Worm (Caenorhabditis elegans) whole organism, L1 larva: ENCODE results near the gene his-40.

ENCODE experiments used
- ces-1 ChIP-seq: fragments of 150-350 bp; optimal IDR thresholded peaks from 2 replicates; lab custom pipeline; 2014; ENCODE audit warnings: missing biosample characterization, missing genetic modification reagents, missing genetic modification characterization
- elt-2 ChIP-seq: sonication (generic microtip); optimal IDR thresholded peaks from 2 replicates; lab custom pipeline; 2016; ENCODE audit warnings: missing genetic modification characterization, mild to moderate bottlenecking, inconsistent platforms, missing compliant biosample characterization, missing genetic modification reagents
- lin-13 ChIP-seq: fragments of 150-350 bp; optimal IDR thresholded peaks from 2 replicates; lab custom pipeline; 2014; ENCODE audit warnings: missing biosample characterization, missing genetic modification reagents, missing genetic modification characterization
- lin-35 ChIP-seq, 2 experiments: fragments of 150-350 bp; optimal IDR thresholded peaks; 2 replicates each; lab custom pipeline; 2014; ENCODE audit warnings: missing biosample characterization in 2 of 2, missing genetic modification characterization in 2 of 2, missing genetic modification reagents in 2 of 2
- nhr-237 ChIP-seq: fragments of 150-350 bp; optimal IDR thresholded peaks from 2 replicates; lab custom pipeline; 2014; ENCODE audit warnings: missing biosample characterization, missing genetic modification characterization
- tbx-2 ChIP-seq: sonication (generic microtip); optimal IDR thresholded peaks from 2 replicates; lab custom pipeline; 2016; ENCODE audit warnings: missing genetic modification characterization, missing compliant biosample characterization
- unc-30 ChIP-seq: sonication (generic microtip); optimal IDR thresholded peaks from 2 replicates; lab custom pipeline; 2017; ENCODE audit warnings: missing biosample characterization, missing genetic modification characterization
- unc-62 ChIP-seq: fragments of 150-350 bp; optimal IDR thresholded peaks from 2 replicates; lab custom pipeline; 2014; ENCODE audit warnings: missing biosample characterization, missing genetic modification reagents, missing genetic modification characterization
- unc-86 ChIP-seq: sonication (generic microtip); optimal IDR thresholded peaks from 2 replicates; lab custom pipeline; 2016; ENCODE audit warnings: missing genetic modification characterization, missing compliant biosample characterization

DNA sequence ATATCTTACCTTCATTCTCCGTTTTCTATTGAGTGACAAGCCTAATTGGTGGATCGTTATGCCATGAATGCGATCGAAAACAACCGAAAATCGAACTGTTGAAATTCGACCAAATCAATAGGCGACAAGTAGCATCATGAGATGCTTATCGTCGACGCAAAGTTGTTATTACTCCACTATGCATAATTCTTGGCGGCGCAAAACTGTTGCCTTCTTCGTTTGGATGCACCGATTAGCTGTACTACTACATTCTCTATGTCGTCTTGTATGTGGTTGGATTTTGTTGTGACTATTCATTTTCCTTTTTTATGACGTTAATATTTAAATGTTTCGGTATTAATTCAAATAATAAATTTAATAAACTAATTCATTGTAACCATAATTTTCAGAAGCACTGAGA lies 37.9 kb upstream of the his-40 start, which contains the start of gene F46H5.11:
- TF ChIP-seq nhr-237 (tag; lab: Kevin White, UChicago) (no peak), unc-62 (GFP tag; lab: Kevin White, UChicago) (no peak), lin-13 (no peak), unc-30 (tag; lab: Kevin White, UChicago) (no peak), elt-2 (tag; lab: Kevin White, UChicago) (no peak), tbx-2 (tag; lab: Kevin White, UChicago) (no peak), lin-35 (GFP tag; optimal IDR thresholded peaks at IDR 0.05; lab: Kevin White, UChicago) (no peak), ces-1 (GFP tag; lab: Kevin White, UChicago) (no peak), unc-86 (tag; lab: Kevin White, UChicago) (no peak)
